Fruit fly (Drosophila melanogaster) Kc167 (cell line): Measurements from ENCODE around the gene COX7B.

Experiments used
- h ChIP-seq: fragments of >200 bp; optimal IDR thresholded peaks from 3 replicates; lab custom pipeline; 2018; ENCODE audit warnings: missing external identifiers
- psq ChIP-seq: fragments of >200 bp; optimal IDR thresholded peaks from 2 replicates; lab custom pipeline; 2017; ENCODE audit warnings: missing external identifiers

dm6 chr3L:17428779-17429178 is 3.5 kb downstream of the COX7B start, which contains the start of gene Gorab:
- TF ChIP-seq psq (lab: Kevin White, UChicago) (no peak), h (lab: Kevin White, UChicago) (no peak)
